Worm (Caenorhabditis elegans): ENCODE measurements around the gene snf-3.

- TF ChIP-seq hmg-4 (GFP tag; optimal IDR thresholded peaks at IDR 0.05) = no peak
- no peak for TF ChIP-seq ama-1 (optimal IDR thresholded peaks at IDR 0.05)
- TF ChIP-seq B0310.2 (tag; optimal IDR thresholded peaks at IDR 0.05) = no peak
- no peak for TF ChIP-seq ets-7 (tag; optimal IDR thresholded peaks at IDR 0.05)
- TF ChIP-seq hnd-1 (tag; optimal IDR thresholded peaks at IDR 0.05) = no peak
- TF ChIP-seq scrt-1 (GFP tag; IDR thresholded peaks at IDR 0.05) = no peak
- TF ChIP-seq ceh-13 (GFP tag; optimal IDR thresholded peaks at IDR 0.05) = no peak
- TF ChIP-seq tbx-11 (GFP tag; IDR thresholded peaks at IDR 0.05) = no peak
- TF ChIP-seq pes-1 (GFP tag; IDR thresholded peaks at IDR 0.05) = no peak
- no peak for TF ChIP-seq hmbx-1 (tag; optimal IDR thresholded peaks at IDR 0.05)
- TF ChIP-seq F13C5.2 (tag; optimal IDR thresholded peaks at IDR 0.05) = no peak
Observed at ce11 chrII:1138618-1139017, 46.8 kb downstream of the snf-3 start.
